Worm (Caenorhabditis elegans): ENCODE data around the gene srd-33.

ce11 chrV:4877587-4877986 is 5.5 kb downstream of the srd-33 start, which contains the start of gene T19H12.6:
- TF ChIP-seq him-1 (tag; optimal IDR thresholded peaks at IDR 0.05) = no peak
- no peak for TF ChIP-seq W03F9.2 (tag; optimal IDR thresholded peaks at IDR 0.05)
- TF ChIP-seq dao-5 (tag; optimal IDR thresholded peaks at IDR 0.05) = no peak
